Worm (Caenorhabditis elegans) whole organism, midembryonic: ENCODE measurements around the gene tkr-3.

ENCODE experiments used
- T22C8.4 ChIP-seq: fragments of 200-800 bp; sonication (Bioruptor generic); IDR thresholded peaks from 2 replicates; pipeline ENCODE4 v1.3.6; 2022; ENCODE audit warnings: missing genetic modification characterization, missing compliant biosample characterization
- cog-1 ChIP-seq: sonication (generic microtip); optimal IDR thresholded peaks from 2 replicates; lab custom pipeline; 2016; ENCODE audit warnings: missing genetic modification characterization, missing compliant biosample characterization
- flt-1 ChIP-seq: fragments of 200-800 bp; sonication (Bioruptor generic); IDR thresholded peaks from 2 replicates; pipeline ENCODE4 v1.3.6; 2022; ENCODE audit warnings: missing genetic modification characterization, missing compliant biosample characterization
- klf-2 ChIP-seq: fragments of 200-800 bp; sonication (Bioruptor generic); conservative IDR thresholded peaks from 2 replicates; pipeline ENCODE4 v1.3.6; 2022; ENCODE audit warnings: missing genetic modification reagents, missing genetic modification characterization, missing compliant biosample characterization
- med-1 ChIP-seq: sonication (generic microtip); optimal IDR thresholded peaks from 2 replicates; lab custom pipeline; 2017; ENCODE audit warnings: missing genetic modification characterization, mild to moderate bottlenecking, missing compliant biosample characterization, antibody characterized with exemption, missing genetic modification reagents; ENCODE audit not compliant: insufficient read depth
- ref-1 ChIP-seq: fragments of 200-800 bp; sonication (Bioruptor generic); conservative IDR thresholded peaks from 2 replicates; pipeline ENCODE4 v1.3.6; 2022; ENCODE audit warnings: missing genetic modification reagents, missing genetic modification characterization, missing compliant biosample characterization
- tab-1 ChIP-seq: fragments of 200-800 bp; sonication (Bioruptor generic); IDR thresholded peaks from 2 replicates; pipeline ENCODE4 v1.3.6; 2022; ENCODE audit warnings: missing genetic modification characterization, missing compliant biosample characterization
- ztf-23 ChIP-seq: fragments of 200-800 bp; sonication (Bioruptor generic); IDR thresholded peaks from 2 replicates; pipeline ENCODE4 v1.3.6; 2022; ENCODE audit warnings: missing genetic modification reagents, missing genetic modification characterization, missing compliant biosample characterization
- ztf-29 ChIP-seq: fragments of 200-800 bp; sonication (Bioruptor generic); IDR thresholded peaks from 2 replicates; pipeline ENCODE4 v1.3.6; 2022; ENCODE audit warnings: missing genetic modification reagents, missing genetic modification characterization, missing compliant biosample characterization

- TF ChIP-seq ztf-23 (GFP tag; lab: Robert Waterston, UW) (no peak), klf-2 (GFP tag; lab: Robert Waterston, UW) (no peak), flt-1 (GFP tag; lab: Robert Waterston, UW) (no peak), ref-1 (GFP tag; lab: Robert Waterston, UW) (0 out of 2 replicates have a peak, but pooled peaks have one; percentile 22), cog-1 (tag; lab: Kevin White, UChicago) (no peak), tab-1 (GFP tag; lab: Robert Waterston, UW) (no peak), ztf-29 (GFP tag; lab: Robert Waterston, UW) (no peak), T22C8.4 (GFP tag; lab: Robert Waterston, UW) (no peak), med-1 (GFP tag; lab: Kevin White, UChicago) (no peak)
Observed at ce11 chrIV:5133791-5134370, 12.0 kb upstream of the tkr-3 start.
